Worm (Caenorhabditis elegans) whole organism, L4 larva: ENCODE measurements around the gene C18E9.5.

Experiments used
- F26F4.8 ChIP-seq: fragments of 200-800 bp; sonication (Bioruptor generic); conservative IDR thresholded peaks from 2 replicates; pipeline ENCODE4 v1.3.6; 2022; ENCODE audit warnings: missing genetic modification characterization, missing compliant biosample characterization
- F37D6.2 ChIP-seq: sonication (generic microtip); optimal IDR thresholded peaks from 2 replicates; lab custom pipeline; 2016; ENCODE audit warnings: mild to moderate bottlenecking, missing genetic modification characterization, missing compliant biosample characterization
- T26A8.4 ChIP-seq: fragments of 200-800 bp; sonication (Bioruptor generic); IDR thresholded peaks from 2 replicates; pipeline ENCODE4 v1.3.6; 2022; ENCODE audit warnings: missing genetic modification characterization, missing compliant biosample characterization
- Y48G9A.11 ChIP-seq: fragments of 200-800 bp; sonication (Bioruptor generic); IDR thresholded peaks from 2 replicates; pipeline ENCODE4 v1.3.6; 2022; ENCODE audit warnings: missing genetic modification reagents, missing genetic modification characterization, missing compliant biosample characterization
- Y5F2A.4 ChIP-seq: fragments of 200-800 bp; sonication (Bioruptor generic); optimal IDR thresholded peaks from 2 replicates; lab custom pipeline; 2018; ENCODE audit warnings: mild to moderate bottlenecking, missing genetic modification characterization, missing compliant biosample characterization
- ZK546.5 ChIP-seq, 2 experiments: sonication (generic microtip); optimal IDR thresholded peaks; 2 replicates each; lab custom pipeline; 2017; ENCODE audit warnings: missing biosample characterization in 2 of 2, missing genetic modification characterization in 2 of 2
- aha-1 ChIP-seq: fragments of 150-350 bp; peaks from one replicate; lab custom pipeline; 2014; ENCODE audit warnings: missing biosample characterization, missing genetic modification characterization
- ama-1 ChIP-seq: fragments of 150-350 bp; optimal IDR thresholded peaks from 2 replicates; lab custom pipeline; 2014; ENCODE audit warnings: inconsistent platforms, mixed read lengths
- arid-1 ChIP-seq: fragments of 200-800 bp; sonication (Bioruptor generic); conservative IDR thresholded peaks from 2 replicates; pipeline ENCODE4 v1.3.6; 2022; ENCODE audit warnings: missing genetic modification reagents, missing genetic modification characterization, missing compliant biosample characterization
- attf-4 ChIP-seq: sonication (generic microtip); optimal IDR thresholded peaks from 3 replicates; lab custom pipeline; 2017; ENCODE audit warnings: missing biosample characterization, missing genetic modification characterization
- ceh-28 ChIP-seq: fragments of 150-350 bp; optimal IDR thresholded peaks from 2 replicates; lab custom pipeline; 2014; ENCODE audit warnings: missing biosample characterization, missing genetic modification reagents, missing genetic modification characterization
- ces-1 ChIP-seq: fragments of 150-350 bp; sonication (generic microtip); optimal IDR thresholded peaks from 4 replicates; lab custom pipeline; 2014; ENCODE audit warnings: missing biosample characterization, missing genetic modification reagents, missing genetic modification characterization
- cey-2 ChIP-seq: sonication (generic microtip); optimal IDR thresholded peaks from 3 replicates; lab custom pipeline; 2017; ENCODE audit warnings: missing genetic modification characterization, mild to moderate bottlenecking, missing compliant biosample characterization, antibody characterized with exemption, borderline replicate concordance; ENCODE audit not compliant: insufficient read depth
- ctbp-1 ChIP-seq: fragments of 200-800 bp; sonication (Bioruptor generic); IDR thresholded peaks from 2 replicates; pipeline ENCODE4 v1.3.6; 2022; ENCODE audit warnings: missing genetic modification reagents, missing genetic modification characterization, missing compliant biosample characterization
- daf-12 ChIP-seq: fragments of 150-350 bp; optimal IDR thresholded peaks from 2 replicates; lab custom pipeline; 2014; ENCODE audit warnings: missing biosample characterization, missing genetic modification reagents, missing genetic modification characterization
- daf-16 ChIP-seq, 3 experiments: sonication (generic microtip); optimal IDR thresholded peaks; 2 replicates each; lab custom pipeline; 2016 to 2017; ENCODE audit warnings: missing genetic modification characterization in 3 of 3, missing genetic modification reagents in 3 of 3, mild to moderate bottlenecking in 2 of 3, missing compliant biosample characterization in 2 of 3, missing biosample characterization in 1 of 3, moderate library complexity in 1 of 3
- daf-8 ChIP-seq: fragments of 200-800 bp; sonication (Bioruptor generic); IDR thresholded peaks from 2 replicates; pipeline ENCODE4 v1.3.6; 2022; ENCODE audit warnings: missing genetic modification characterization, missing compliant biosample characterization
- dmd-8 ChIP-seq: fragments of 200-800 bp; sonication (Bioruptor generic); IDR thresholded peaks from 2 replicates; pipeline ENCODE4 v1.3.6; 2022; ENCODE audit warnings: missing genetic modification characterization, missing compliant biosample characterization
- dpl-1 ChIP-seq: fragments of 150-350 bp; optimal IDR thresholded peaks from 2 replicates; lab custom pipeline; 2014; ENCODE audit warnings: missing biosample characterization, missing genetic modification reagents, missing genetic modification characterization
- dve-1 ChIP-seq: sonication (generic microtip); optimal IDR thresholded peaks from 2 replicates; lab custom pipeline; 2017; ENCODE audit warnings: antibody characterized with exemption, mild to moderate bottlenecking, missing genetic modification characterization, missing compliant biosample characterization; ENCODE audit not compliant: insufficient read depth
- hif-1 ChIP-seq, 2 experiments: sonication (generic microtip); optimal IDR thresholded peaks; 2 replicates each; lab custom pipeline; 2016 to 2017; ENCODE audit warnings: missing compliant biosample characterization in 2 of 2, missing genetic modification characterization in 2 of 2, missing genetic modification reagents in 2 of 2, missing genotype in 2 of 2, mild to moderate bottlenecking in 1 of 2
- hlh-11 ChIP-seq: fragments of 200-800 bp; sonication (Bioruptor generic); optimal IDR thresholded peaks from 2 replicates; lab custom pipeline; 2018; ENCODE audit warnings: mild to moderate bottlenecking, missing genetic modification characterization, missing compliant biosample characterization
- hlh-30 ChIP-seq: sonication (generic microtip); optimal IDR thresholded peaks from 2 replicates; lab custom pipeline; 2017; ENCODE audit warnings: antibody characterized with exemption, mild to moderate bottlenecking, missing genetic modification characterization, missing compliant biosample characterization; ENCODE audit not compliant: insufficient read depth
- lin-1 ChIP-seq: fragments of 200-800 bp; sonication (Bioruptor generic); IDR thresholded peaks from 2 replicates; pipeline ENCODE4 v1.3.6; 2022; ENCODE audit warnings: missing genetic modification reagents, missing genetic modification characterization, missing compliant biosample characterization
- lin-29 ChIP-seq: fragments of 200-800 bp; sonication (Bioruptor generic); IDR thresholded peaks from 2 replicates; pipeline ENCODE4 v1.3.6; 2022; ENCODE audit warnings: missing genetic modification reagents, missing genetic modification characterization, missing compliant biosample characterization
- lin-38 ChIP-seq: fragments of 200-800 bp; sonication (Bioruptor generic); IDR thresholded peaks from 2 replicates; pipeline ENCODE4 v1.3.6; 2022; ENCODE audit warnings: missing genetic modification reagents, missing genetic modification characterization, missing compliant biosample characterization
- lsy-2 ChIP-seq, 2 experiments: fragments of 150-350 bp in 1 of 2; sonication (generic microtip) in 1 of 2; optimal IDR thresholded peaks; 2 replicates each; lab custom pipeline; 2014 to 2017; ENCODE audit warnings: missing biosample characterization in 2 of 2, missing genetic modification characterization in 2 of 2
- madf-9 ChIP-seq: fragments of 200-800 bp; sonication (Bioruptor generic); conservative IDR thresholded peaks from 2 replicates; pipeline ENCODE4 v1.3.6; 2022; ENCODE audit warnings: missing genetic modification reagents, missing genetic modification characterization, missing compliant biosample characterization
- mdl-1 ChIP-seq, 2 experiments: fragments of 150-350 bp in 1 of 2; sonication (generic microtip) in 1 of 2; optimal IDR thresholded peaks; 2 replicates each; lab custom pipeline; 2014 to 2017; ENCODE audit warnings: missing biosample characterization in 2 of 2, missing genetic modification characterization in 2 of 2
- mes-2 ChIP-seq: sonication (generic microtip); optimal IDR thresholded peaks from 2 replicates; lab custom pipeline; 2016; ENCODE audit warnings: missing genotype, mild to moderate bottlenecking, missing genetic modification characterization, missing compliant biosample characterization; ENCODE audit not compliant: poor library complexity, severe bottlenecking
- mxl-3 ChIP-seq: fragments of 200-800 bp; sonication (Bioruptor generic); optimal IDR thresholded peaks from 2 replicates; lab custom pipeline; 2018; ENCODE audit warnings: mild to moderate bottlenecking, missing genetic modification characterization, missing compliant biosample characterization
- nhr-237 ChIP-seq: sonication (generic microtip); optimal IDR thresholded peaks from 2 replicates; lab custom pipeline; 2017; ENCODE audit warnings: missing biosample characterization, missing genetic modification characterization
- nhr-28 ChIP-seq: fragments of 150-350 bp; optimal IDR thresholded peaks from 2 replicates; lab custom pipeline; 2014; ENCODE audit warnings: missing biosample characterization, missing genetic modification characterization
- nhr-41 ChIP-seq: fragments of 200-800 bp; sonication (Bioruptor generic); IDR thresholded peaks from 2 replicates; pipeline ENCODE4 v1.3.6; 2022; ENCODE audit warnings: missing genetic modification reagents, missing genetic modification characterization, missing compliant biosample characterization
- nhr-42 ChIP-seq: fragments of 200-800 bp; sonication (Bioruptor generic); IDR thresholded peaks from 2 replicates; pipeline ENCODE4 v1.3.6; 2022; ENCODE audit warnings: missing genetic modification characterization, missing compliant biosample characterization
- nhr-76 ChIP-seq: fragments of 150-350 bp; optimal IDR thresholded peaks from 2 replicates; lab custom pipeline; 2014; ENCODE audit warnings: missing biosample characterization, missing genetic modification characterization
- pha-4 ChIP-seq, 2 experiments: fragments of 150-350 bp in 1 of 2; fragments of 200-800 bp in 1 of 2; sonication (Bioruptor generic) in 1 of 2; IDR thresholded peaks in 1 of 2; optimal IDR thresholded peaks in 1 of 2; 2 replicates each; pipeline versions ENCODE4 v1.3.6 to Lab custom; 2014 to 2022; ENCODE audit warnings: missing genetic modification characterization in 2 of 2, missing genetic modification reagents in 2 of 2, missing biosample characterization in 1 of 2, missing compliant biosample characterization in 1 of 2
- snpc-1.2 ChIP-seq: fragments of 200-800 bp; sonication (Bioruptor generic); IDR thresholded peaks from 2 replicates; pipeline ENCODE4 v1.3.6; 2022; ENCODE audit warnings: missing genetic modification reagents, missing genetic modification characterization, missing compliant biosample characterization
- unc-130 ChIP-seq: sonication (generic microtip); optimal IDR thresholded peaks from 2 replicates; lab custom pipeline; 2016; ENCODE audit warnings: missing genetic modification reagents, missing genetic modification characterization, missing compliant biosample characterization
- unc-62 ChIP-seq, 3 experiments: fragments of 150-350 bp in 1 of 3; sonication (generic microtip); optimal IDR thresholded peaks in 2 of 3; peaks in 1 of 3; 1 replicate in 1 of 3; 2 replicates in 2 of 3; lab custom pipeline; 2014 to 2017; ENCODE audit warnings: missing biosample characterization in 3 of 3, missing genetic modification characterization in 3 of 3, missing genetic modification reagents in 3 of 3, missing genotype in 1 of 3
- vab-7 ChIP-seq: fragments of 200-800 bp; sonication (Bioruptor generic); IDR thresholded peaks from 2 replicates; pipeline ENCODE4 v1.3.6; 2022; ENCODE audit warnings: missing genetic modification reagents, missing genetic modification characterization, missing compliant biosample characterization
- zfp-3 ChIP-seq: fragments of 200-800 bp; sonication (Bioruptor generic); conservative IDR thresholded peaks from 2 replicates; pipeline ENCODE4 v1.3.6; 2022; ENCODE audit warnings: missing genetic modification reagents, missing genetic modification characterization, missing compliant biosample characterization
- ztf-11 ChIP-seq: fragments of 150-350 bp; optimal IDR thresholded peaks from 2 replicates; lab custom pipeline; 2014; ENCODE audit warnings: missing biosample characterization, missing genetic modification characterization
- ztf-7 ChIP-seq: fragments of 150-350 bp; optimal IDR thresholded peaks from 2 replicates; lab custom pipeline; 2014; ENCODE audit warnings: missing biosample characterization, missing genetic modification characterization

The C18E9.5 gene

ce11 chrII:8929771-8930170 is 40.0 kb upstream of the C18E9.5 start, which contains the start of gene mrpl-50 (continued):
- TF ChIP-seq attf-4 (tag; lab: Kevin White, UChicago) (no peak), dpl-1 (GFP tag; lab: Kevin White, UChicago) (no peak), T26A8.4 (GFP tag; lab: Robert Waterston, UW) (peak; percentile 59; the same call in 1 of the 2 replicates), cey-2 (no peak), Y5F2A.4 (peak; percentile 17), ztf-11 (no peak), nhr-76 (no peak), dmd-8 (GFP tag; lab: Robert Waterston, UW) (no peak), snpc-1.2 (GFP tag; lab: Robert Waterston, UW) (peak; percentile 31; the same call in 1 of the 2 replicates), Y48G9A.11 (GFP tag; lab: Robert Waterston, UW) (peak; percentile 26; the same call in 1 of the 2 replicates), lin-29 (GFP tag; lab: Robert Waterston, UW) (no peak), ces-1 (GFP tag; lab: Kevin White, UChicago) (no peak), ceh-28 (tag; lab: Kevin White, UChicago) (no peak), ztf-7 (tag; lab: Kevin White, UChicago) (no peak), ctbp-1 (GFP tag; lab: Robert Waterston, UW) (no peak), dve-1 (tag; lab: Kevin White, UChicago) (no peak), F37D6.2 (tag; lab: Kevin White, UChicago) (no peak), unc-62 (GFP tag; optimal IDR thresholded peaks at IDR 0.05 in 1 of 2; lab: Kevin White, UChicago) (no peak), unc-62 (tag; optimal IDR thresholded peaks at IDR 0.05; lab: Kevin White, UChicago) (no peak), vab-7 (GFP tag; lab: Robert Waterston, UW) (no peak), arid-1 (GFP tag; lab: Robert Waterston, UW) (peak; percentile 46; the same call in 1 of the 2 replicates), daf-8 (GFP tag; lab: Robert Waterston, UW) (no peak)

ce11 chrII:8930763-8931162 is 39.0 kb upstream of the C18E9.5 start, which contains the start of gene enol-1:
enol-1 (plus strand) TSS chrII:8930997.
- TF ChIP-seq lin-1 (GFP tag; lab: Robert Waterston, UW) (no peak), daf-12 (tag; lab: Kevin White, UChicago) (no peak), nhr-41 (GFP tag; lab: Robert Waterston, UW) (no peak), F26F4.8 (GFP tag; lab: Robert Waterston, UW) (no peak), unc-130 (peak; percentile 15), lin-38 (GFP tag; lab: Robert Waterston, UW) (peak; percentile 32), daf-8 (GFP tag; lab: Robert Waterston, UW) (no peak), nhr-42 (GFP tag; lab: Robert Waterston, UW) (no peak), hlh-30 (tag; lab: Kevin White, UChicago) (no peak), mxl-3 (GFP tag; lab: Kevin White, UChicago) (no peak), ama-1 (lab: Kevin White, UChicago) (peak; percentile 69), zfp-3 (GFP tag; lab: Robert Waterston, UW) (no peak)
- TF ChIP-seq, all 104 proteins: peak for 3

ce11 chrII:8931405-8932149 is 38.2 kb upstream of the C18E9.5 start:
- TF ChIP-seq lsy-2 (tag; optimal IDR thresholded peaks at IDR 0.05; lab: Kevin White, UChicago) (peak; percentile 0 to 28), ZK546.5 (tag; optimal IDR thresholded peaks at IDR 0.05; lab: Kevin White, UChicago) (no peak), lin-1 (GFP tag; lab: Robert Waterston, UW) (no peak), nhr-28 (tag; lab: Kevin White, UChicago) (peak; percentile 47), nhr-41 (GFP tag; lab: Robert Waterston, UW) (no peak), pha-4 (GFP tag; IDR thresholded peaks at IDR 0.05; lab: Robert Waterston, UW) (0 out of 2 replicates have a peak, but pooled peaks have one; percentile 34), pha-4 (tag; optimal IDR thresholded peaks at IDR 0.05; lab: Kevin White, UChicago) (no peak), mdl-1 (tag; optimal IDR thresholded peaks at IDR 0.05; lab: Kevin White, UChicago) (peak in 1 of 2 experiments; percentile 61), hif-1 (tag; optimal IDR thresholded peaks at IDR 0.05; lab: Kevin White, UChicago) (peak; percentile 13 to 99), aha-1 (tag; lab: Kevin White, UChicago) (peak; percentile 99), hlh-11 (tag; lab: Kevin White, UChicago) (peak; percentile 72), mes-2 (tag; lab: Kevin White, UChicago) (peak; percentile 15), daf-16 (GFP tag; optimal IDR thresholded peaks at IDR 0.05; lab: Kevin White, UChicago) (no peak), daf-16 (tag; optimal IDR thresholded peaks at IDR 0.05; lab: Kevin White, UChicago) (peak; percentile 78), unc-130 (no peak), madf-9 (GFP tag; lab: Robert Waterston, UW) (0 out of 2 replicates have a peak, but pooled peaks have one; percentile 21), arid-1 (GFP tag; lab: Robert Waterston, UW) (0 out of 2 replicates have a peak, but pooled peaks have one; percentile 6), nhr-237 (tag; lab: Kevin White, UChicago) (no peak)
